Worm (Caenorhabditis elegans) whole organism, L4 larva: ENCODE results near the gene clik-1.

ENCODE experiments used
- F26F4.8 ChIP-seq: fragments of 200-800 bp; sonication (Bioruptor generic); conservative IDR thresholded peaks from 2 replicates; pipeline ENCODE4 v1.3.6; 2022; ENCODE audit warnings: missing genetic modification characterization, missing compliant biosample characterization
- R02D3.7 ChIP-seq: fragments of 150-350 bp; sonication (generic microtip); optimal IDR thresholded peaks from 3 replicates; lab custom pipeline; 2014; ENCODE audit warnings: missing biosample characterization, missing genetic modification characterization
- T26A8.4 ChIP-seq: fragments of 200-800 bp; sonication (Bioruptor generic); IDR thresholded peaks from 2 replicates; pipeline ENCODE4 v1.3.6; 2022; ENCODE audit warnings: missing genetic modification characterization, missing compliant biosample characterization
- Y48G9A.11 ChIP-seq: fragments of 200-800 bp; sonication (Bioruptor generic); IDR thresholded peaks from 2 replicates; pipeline ENCODE4 v1.3.6; 2022; ENCODE audit warnings: missing genetic modification reagents, missing genetic modification characterization, missing compliant biosample characterization
- Y5F2A.4 ChIP-seq: fragments of 200-800 bp; sonication (Bioruptor generic); optimal IDR thresholded peaks from 2 replicates; lab custom pipeline; 2018; ENCODE audit warnings: mild to moderate bottlenecking, missing genetic modification characterization, missing compliant biosample characterization
- ZK546.5 ChIP-seq, 2 experiments: sonication (generic microtip); optimal IDR thresholded peaks; 2 replicates each; lab custom pipeline; 2017; ENCODE audit warnings: missing biosample characterization in 2 of 2, missing genetic modification characterization in 2 of 2
- attf-4 ChIP-seq: sonication (generic microtip); optimal IDR thresholded peaks from 3 replicates; lab custom pipeline; 2017; ENCODE audit warnings: missing biosample characterization, missing genetic modification characterization
- ceh-20 ChIP-seq: fragments of 200-800 bp; sonication (Bioruptor generic); IDR thresholded peaks from 2 replicates; pipeline ENCODE4 v1.3.6; 2022; ENCODE audit warnings: missing genetic modification reagents, missing genetic modification characterization, missing compliant biosample characterization
- ceh-28 ChIP-seq: fragments of 150-350 bp; optimal IDR thresholded peaks from 2 replicates; lab custom pipeline; 2014; ENCODE audit warnings: missing biosample characterization, missing genetic modification reagents, missing genetic modification characterization
- ceh-32 ChIP-seq: sonication (generic microtip); optimal IDR thresholded peaks from 2 replicates; lab custom pipeline; 2016; ENCODE audit warnings: mild to moderate bottlenecking, missing genetic modification characterization, missing compliant biosample characterization; ENCODE audit not compliant: poor library complexity
- ceh-44 ChIP-seq: fragments of 200-800 bp; sonication (Bioruptor generic); IDR thresholded peaks from 2 replicates; pipeline ENCODE4 v1.3.6; 2022; ENCODE audit warnings: missing genetic modification reagents, missing genetic modification characterization, missing compliant biosample characterization
- ces-1 ChIP-seq: fragments of 150-350 bp; sonication (generic microtip); optimal IDR thresholded peaks from 4 replicates; lab custom pipeline; 2014; ENCODE audit warnings: missing biosample characterization, missing genetic modification reagents, missing genetic modification characterization
- cey-2 ChIP-seq: sonication (generic microtip); optimal IDR thresholded peaks from 3 replicates; lab custom pipeline; 2017; ENCODE audit warnings: missing genetic modification characterization, mild to moderate bottlenecking, missing compliant biosample characterization, antibody characterized with exemption, borderline replicate concordance; ENCODE audit not compliant: insufficient read depth
- daf-19 ChIP-seq: fragments of 200-800 bp; sonication (Bioruptor generic); conservative IDR thresholded peaks from 2 replicates; pipeline ENCODE4 v1.3.6; 2022; ENCODE audit warnings: missing genetic modification characterization, missing compliant biosample characterization
- dmd-6 ChIP-seq: fragments of 200-800 bp; sonication (Bioruptor generic); IDR thresholded peaks from 2 replicates; pipeline ENCODE4 v1.3.6; 2022; ENCODE audit warnings: missing genetic modification reagents, missing genetic modification characterization, missing compliant biosample characterization
- dmd-8 ChIP-seq: fragments of 200-800 bp; sonication (Bioruptor generic); IDR thresholded peaks from 2 replicates; pipeline ENCODE4 v1.3.6; 2022; ENCODE audit warnings: missing genetic modification characterization, missing compliant biosample characterization
- duxl-1 ChIP-seq: sonication (generic microtip); optimal IDR thresholded peaks from 2 replicates; lab custom pipeline; 2016; ENCODE audit warnings: mild to moderate bottlenecking, missing genetic modification characterization, moderate library complexity, missing compliant biosample characterization; ENCODE audit not compliant: poor library complexity
- dve-1 ChIP-seq: sonication (generic microtip); optimal IDR thresholded peaks from 2 replicates; lab custom pipeline; 2017; ENCODE audit warnings: antibody characterized with exemption, mild to moderate bottlenecking, missing genetic modification characterization, missing compliant biosample characterization; ENCODE audit not compliant: insufficient read depth
- egl-43 ChIP-seq: fragments of 200-800 bp; sonication (Bioruptor generic); IDR thresholded peaks from 2 replicates; pipeline ENCODE4 v1.3.6; 2022; ENCODE audit warnings: missing genetic modification reagents, missing genetic modification characterization, missing compliant biosample characterization
- fos-1 ChIP-seq: fragments of 150-350 bp; optimal IDR thresholded peaks from 2 replicates; lab custom pipeline; 2014; ENCODE audit warnings: missing biosample characterization, missing genetic modification characterization
- hlh-11 ChIP-seq: fragments of 200-800 bp; sonication (Bioruptor generic); optimal IDR thresholded peaks from 2 replicates; lab custom pipeline; 2018; ENCODE audit warnings: mild to moderate bottlenecking, missing genetic modification characterization, missing compliant biosample characterization
- hlh-30 ChIP-seq: sonication (generic microtip); optimal IDR thresholded peaks from 2 replicates; lab custom pipeline; 2017; ENCODE audit warnings: antibody characterized with exemption, mild to moderate bottlenecking, missing genetic modification characterization, missing compliant biosample characterization; ENCODE audit not compliant: insufficient read depth
- lin-1 ChIP-seq: fragments of 200-800 bp; sonication (Bioruptor generic); IDR thresholded peaks from 2 replicates; pipeline ENCODE4 v1.3.6; 2022; ENCODE audit warnings: missing genetic modification reagents, missing genetic modification characterization, missing compliant biosample characterization
- lin-13 ChIP-seq: fragments of 150-350 bp; optimal IDR thresholded peaks from 2 replicates; lab custom pipeline; 2014; ENCODE audit warnings: missing biosample characterization, missing genetic modification reagents, missing genetic modification characterization
- lin-15B ChIP-seq: fragments of 150-350 bp; sonication (generic microtip); optimal IDR thresholded peaks from 3 replicates; lab custom pipeline; 2014; ENCODE audit warnings: missing biosample characterization, missing genetic modification characterization
- lin-39 ChIP-seq: fragments of 150-350 bp; optimal IDR thresholded peaks from 2 replicates; lab custom pipeline; 2014; ENCODE audit warnings: missing biosample characterization, missing genetic modification reagents, missing genetic modification characterization
- lsy-2 ChIP-seq, 2 experiments: fragments of 150-350 bp in 1 of 2; sonication (generic microtip) in 1 of 2; optimal IDR thresholded peaks; 2 replicates each; lab custom pipeline; 2014 to 2017; ENCODE audit warnings: missing biosample characterization in 2 of 2, missing genetic modification characterization in 2 of 2
- mep-1 ChIP-seq: fragments of 150-350 bp; sonication (generic microtip); optimal IDR thresholded peaks from 3 replicates; lab custom pipeline; 2014; ENCODE audit warnings: missing biosample characterization, missing genetic modification characterization
- mxl-2 ChIP-seq: fragments of 200-800 bp; sonication (Bioruptor generic); conservative IDR thresholded peaks from 2 replicates; pipeline ENCODE4 v1.3.6; 2022; ENCODE audit warnings: missing genetic modification reagents, missing genetic modification characterization, missing compliant biosample characterization
- mxl-3 ChIP-seq: fragments of 200-800 bp; sonication (Bioruptor generic); optimal IDR thresholded peaks from 2 replicates; lab custom pipeline; 2018; ENCODE audit warnings: mild to moderate bottlenecking, missing genetic modification characterization, missing compliant biosample characterization
- nhr-102 ChIP-seq: sonication (generic microtip); optimal IDR thresholded peaks from 2 replicates; lab custom pipeline; 2016; ENCODE audit warnings: mild to moderate bottlenecking, missing genetic modification characterization, moderate library complexity, missing compliant biosample characterization
- nhr-111 ChIP-seq: fragments of 200-800 bp; sonication (Bioruptor generic); optimal IDR thresholded peaks from 2 replicates; lab custom pipeline; 2018; ENCODE audit warnings: mild to moderate bottlenecking, missing genetic modification characterization, missing compliant biosample characterization
- nhr-237 ChIP-seq: sonication (generic microtip); optimal IDR thresholded peaks from 2 replicates; lab custom pipeline; 2017; ENCODE audit warnings: missing biosample characterization, missing genetic modification characterization
- nhr-25 ChIP-seq: sonication (generic microtip); optimal IDR thresholded peaks from 2 replicates; lab custom pipeline; 2017; ENCODE audit warnings: missing genetic modification characterization, mild to moderate bottlenecking, missing compliant biosample characterization, antibody characterized with exemption, moderate library complexity, borderline replicate concordance; ENCODE audit not compliant: insufficient read depth
- nhr-28 ChIP-seq: fragments of 150-350 bp; optimal IDR thresholded peaks from 2 replicates; lab custom pipeline; 2014; ENCODE audit warnings: missing biosample characterization, missing genetic modification characterization
- nhr-41 ChIP-seq: fragments of 200-800 bp; sonication (Bioruptor generic); IDR thresholded peaks from 2 replicates; pipeline ENCODE4 v1.3.6; 2022; ENCODE audit warnings: missing genetic modification reagents, missing genetic modification characterization, missing compliant biosample characterization
- nhr-42 ChIP-seq: fragments of 200-800 bp; sonication (Bioruptor generic); IDR thresholded peaks from 2 replicates; pipeline ENCODE4 v1.3.6; 2022; ENCODE audit warnings: missing genetic modification characterization, missing compliant biosample characterization
- nhr-48 ChIP-seq: sonication (generic microtip); optimal IDR thresholded peaks from 2 replicates; lab custom pipeline; 2016; ENCODE audit warnings: mild to moderate bottlenecking, missing genetic modification characterization, missing compliant biosample characterization
- php-3 ChIP-seq: fragments of 200-800 bp; sonication (Bioruptor generic); IDR thresholded peaks from 2 replicates; pipeline ENCODE4 v1.3.6; 2022; ENCODE audit warnings: missing genetic modification reagents, missing genetic modification characterization, missing compliant biosample characterization
- rbr-2 ChIP-seq: sonication (generic microtip); optimal IDR thresholded peaks from 2 replicates; lab custom pipeline; 2016; ENCODE audit warnings: missing genotype, missing genetic modification characterization, missing compliant biosample characterization
- set-16 ChIP-seq: fragments of 200-800 bp; sonication (Bioruptor generic); IDR thresholded peaks from 2 replicates; pipeline ENCODE4 v1.3.6; 2022; ENCODE audit warnings: missing genetic modification reagents, missing genetic modification characterization, missing compliant biosample characterization
- spr-1 ChIP-seq: sonication (generic microtip); optimal IDR thresholded peaks from 2 replicates; lab custom pipeline; 2016; ENCODE audit warnings: mild to moderate bottlenecking, missing genetic modification characterization, missing compliant biosample characterization
- spr-3 ChIP-seq: fragments of 200-800 bp; sonication (Bioruptor generic); optimal IDR thresholded peaks from 2 replicates; lab custom pipeline; 2018; ENCODE audit warnings: mild to moderate bottlenecking, missing genetic modification characterization, missing compliant biosample characterization
- unc-62 ChIP-seq, 3 experiments: fragments of 150-350 bp in 1 of 3; sonication (generic microtip); optimal IDR thresholded peaks in 2 of 3; peaks in 1 of 3; 1 replicate in 1 of 3; 2 replicates in 2 of 3; lab custom pipeline; 2014 to 2017; ENCODE audit warnings: missing biosample characterization in 3 of 3, missing genetic modification characterization in 3 of 3, missing genetic modification reagents in 3 of 3, missing genotype in 1 of 3
- zag-1 ChIP-seq: fragments of 150-350 bp; optimal IDR thresholded peaks from 2 replicates; lab custom pipeline; 2014; ENCODE audit warnings: missing biosample characterization, missing genetic modification characterization
- zip-11 ChIP-seq: fragments of 200-800 bp; sonication (Bioruptor generic); IDR thresholded peaks from 2 replicates; pipeline ENCODE4 v1.3.6; 2022; ENCODE audit warnings: missing genetic modification characterization, missing compliant biosample characterization
- ztf-7 ChIP-seq: fragments of 150-350 bp; optimal IDR thresholded peaks from 2 replicates; lab custom pipeline; 2014; ENCODE audit warnings: missing biosample characterization, missing genetic modification characterization

Gene clik-1

DNA sequence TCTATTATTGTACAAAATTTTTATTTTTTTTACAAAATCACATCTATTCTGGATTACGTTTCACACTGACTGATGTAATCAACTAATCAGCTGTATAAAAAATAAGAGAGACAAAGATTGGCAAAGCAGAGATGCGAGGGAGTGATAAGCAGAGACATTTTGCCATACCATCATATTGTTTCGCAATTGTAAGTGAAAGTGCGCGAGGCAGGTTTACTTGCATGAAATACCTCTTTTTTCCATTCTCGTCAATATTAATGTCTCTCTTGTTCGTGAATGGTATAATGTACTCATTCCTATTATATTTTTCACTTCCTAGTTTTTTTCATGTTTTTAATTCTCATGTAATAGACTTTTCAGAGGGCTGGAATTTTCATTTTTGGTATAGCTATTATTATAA is 31.7 kb downstream of the clik-1 start:
- TF ChIP-seq dmd-6 (GFP tag; lab: Robert Waterston, UW) (0 out of 2 replicates have a peak, but pooled peaks have one; percentile 10), ceh-20 (GFP tag; lab: Robert Waterston, UW) (no peak), ceh-44 (GFP tag; lab: Robert Waterston, UW) (no peak), nhr-41 (GFP tag; lab: Robert Waterston, UW) (no peak), nhr-25 (peak; percentile 5), nhr-102 (tag; lab: Kevin White, UChicago) (no peak), lsy-2 (tag; optimal IDR thresholded peaks at IDR 0.05; lab: Kevin White, UChicago) (no peak), nhr-28 (peak; percentile 18), zip-11 (no peak), ZK546.5 (tag; optimal IDR thresholded peaks at IDR 0.05; lab: Kevin White, UChicago) (no peak), egl-43 (GFP tag; lab: Robert Waterston, UW) (no peak), unc-62 (GFP tag; optimal IDR thresholded peaks at IDR 0.05 in 1 of 2; lab: Kevin White, UChicago) (peak in 1 of 2 experiments; percentile 71), unc-62 (tag; optimal IDR thresholded peaks at IDR 0.05; lab: Kevin White, UChicago) (no peak), nhr-48 (tag; lab: Kevin White, UChicago) (peak; percentile 34), rbr-2 (tag; lab: Kevin White, UChicago) (no peak), hlh-11 (tag; lab: Kevin White, UChicago) (peak; percentile 14), F26F4.8 (GFP tag; lab: Robert Waterston, UW) (no peak), php-3 (GFP tag; lab: Robert Waterston, UW) (no peak), R02D3.7 (tag; lab: Kevin White, UChicago) (no peak), cey-2 (tag; lab: Kevin White, UChicago) (peak; percentile 4), spr-3 (GFP tag; lab: Kevin White, UChicago) (no peak), dmd-8 (no peak), lin-15B (no peak), mep-1 (tag; lab: Kevin White, UChicago) (peak; percentile 22)

DNA sequence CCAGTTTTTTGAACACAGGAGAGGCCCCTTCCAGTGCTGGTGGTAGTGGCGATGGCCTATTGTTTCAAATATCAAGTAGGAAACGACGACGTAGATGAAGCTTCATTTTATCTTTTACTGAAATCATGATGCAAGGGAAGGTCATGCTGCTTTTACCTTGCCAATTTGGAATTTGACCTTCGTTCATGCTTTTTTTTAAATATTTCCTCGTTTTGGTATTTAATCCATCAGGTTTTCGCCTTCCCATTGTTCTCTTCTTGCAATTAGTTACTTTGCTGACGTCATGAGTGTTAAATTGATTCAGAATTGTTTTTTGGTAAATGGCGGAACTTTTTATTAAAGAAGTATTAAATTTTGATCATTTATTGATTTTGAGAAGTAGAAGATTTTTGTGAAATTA is 32.4 kb downstream of the clik-1 start:
- no peak for TF ChIP-seq lsy-2 (tag; optimal IDR thresholded peaks at IDR 0.05; lab: Kevin White, UChicago)
- TF ChIP-seq set-16 = no peak
- TF ChIP-seq duxl-1 (tag; lab: Kevin White, UChicago) = no peak
- no peak for TF ChIP-seq hlh-11 (tag; lab: Kevin White, UChicago)
- no peak for TF ChIP-seq php-3 (GFP tag; lab: Robert Waterston, UW)
- TF ChIP-seq Y5F2A.4 = no peak
- no peak for TF ChIP-seq lin-39 (tag; lab: Kevin White, UChicago)
- peak in 1 of 2 experiments; percentile 41 for TF ChIP-seq unc-62 (GFP tag; optimal IDR thresholded peaks at IDR 0.05 in 1 of 2; lab: Kevin White, UChicago)
- TF ChIP-seq unc-62 (tag; optimal IDR thresholded peaks at IDR 0.05; lab: Kevin White, UChicago) = no peak
- no peak for TF ChIP-seq nhr-41 (GFP tag; lab: Robert Waterston, UW)
- no peak for TF ChIP-seq zag-1 (tag; lab: Kevin White, UChicago)
- TF ChIP-seq Y48G9A.11 (GFP tag; lab: Robert Waterston, UW) = no peak
- peak; percentile 0 for TF ChIP-seq nhr-25
- TF ChIP-seq mxl-3 = no peak
- no peak for TF ChIP-seq nhr-111 (GFP tag; lab: Kevin White, UChicago)
- no peak for TF ChIP-seq fos-1
- TF ChIP-seq nhr-28 = no peak
- no peak for TF ChIP-seq mxl-2
- no peak for TF ChIP-seq nhr-42

- TF ChIP-seq dve-1 (tag; lab: Kevin White, UChicago) = no peak
- TF ChIP-seq php-3 (GFP tag; lab: Robert Waterston, UW) = no peak
- no peak for TF ChIP-seq nhr-237 (tag; lab: Kevin White, UChicago)
- TF ChIP-seq lin-1 = no peak
- no peak for TF ChIP-seq spr-1 (tag; lab: Kevin White, UChicago)
- no peak for TF ChIP-seq hlh-30
- no peak for TF ChIP-seq attf-4 (tag; lab: Kevin White, UChicago)
- no peak for TF ChIP-seq dmd-8
- no peak for TF ChIP-seq daf-19 (GFP tag; lab: Robert Waterston, UW)
- TF ChIP-seq lin-39 (tag; lab: Kevin White, UChicago) = no peak
- no peak for TF ChIP-seq ceh-28 (tag; lab: Kevin White, UChicago)
- no peak for TF ChIP-seq lin-13 (GFP tag; lab: Kevin White, UChicago)
- TF ChIP-seq hlh-11 (tag; lab: Kevin White, UChicago) = no peak
- no peak for TF ChIP-seq ceh-32 (tag; lab: Kevin White, UChicago)
- no peak for TF ChIP-seq mxl-3
- TF ChIP-seq ztf-7 (tag; lab: Kevin White, UChicago) = no peak
- no peak for TF ChIP-seq ces-1
- TF ChIP-seq T26A8.4 (GFP tag; lab: Robert Waterston, UW) = no peak
Measured at ce11 chrV:6732995-6733394, 35.5 kb downstream of the clik-1 start, which contains the start of gene grl-8. grl-8 (minus strand) TSS chrV:6733095.
